Fruit fly (Drosophila melanogaster): Measurements from ENCODE around the gene eIF2D.

dm6 chr3R:29138407-29138806 is 13.2 kb downstream of the eIF2D start, which contains the start of the genes Alg13 and superdeath:
- no peak for TF ChIP-seq CG8478 (optimal IDR thresholded peaks at IDR 0.05)
- no peak for TF ChIP-seq CTCF (optimal IDR thresholded peaks at IDR 0.05)
